Fruit fly (Drosophila melanogaster): ENCODE results near the gene CG31268.

Gene CG31268

dm6 chr3R:17052465-17053149, 21.0 kb downstream of the CG31268 start:
- peak; percentile 70 for TF ChIP-seq Smox (GFP tag; optimal IDR thresholded peaks at IDR 0.05)
- TF ChIP-seq Sox14 (GFP tag; optimal IDR thresholded peaks at IDR 0.05), result peak; percentile 63
- TF ChIP-seq CG6854 (GFP tag; optimal IDR thresholded peaks at IDR 0.05), result peak; percentile 68
- TF ChIP-seq net (GFP tag; optimal IDR thresholded peaks at IDR 0.05), result peak; percentile 62
- TF ChIP-seq CG9139 (GFP tag; optimal IDR thresholded peaks at IDR 0.05), result peak; percentile 72
- TF ChIP-seq CG8119 (GFP tag; IDR thresholded peaks at IDR 0.05), result peak; percentile 64
- peak; percentile 45 for TF ChIP-seq CG8319 (GFP tag; optimal IDR thresholded peaks at IDR 0.05)
- TF ChIP-seq CG15336 (GFP tag; IDR thresholded peaks at IDR 0.05), result peak; percentile 34; the same call in 1 of the 2 replicates
- peak; percentile 61 for TF ChIP-seq CG11762 (GFP tag; optimal IDR thresholded peaks at IDR 0.05; ENCODE audit: insufficient read depth)
- TF ChIP-seq ss (GFP tag; optimal IDR thresholded peaks at IDR 0.05), result peak; percentile 88 to 89
- TF ChIP-seq CG11294 (GFP tag; IDR thresholded peaks at IDR 0.05), result no peak
- peak; percentile 78 for TF ChIP-seq spab (GFP tag; optimal IDR thresholded peaks at IDR 0.05)
- TF ChIP-seq CG3919 (GFP tag; optimal IDR thresholded peaks at IDR 0.05), result peak; percentile 79
- TF ChIP-seq Hr38 (GFP tag; optimal IDR thresholded peaks at IDR 0.05), result no peak
- peak; percentile 26 for TF ChIP-seq CG4318 (GFP tag; optimal IDR thresholded peaks at IDR 0.05)
- peak; percentile 89 for TF ChIP-seq CG6808 (GFP tag; optimal IDR thresholded peaks at IDR 0.05)
- peak; percentile 71 for TF ChIP-seq CG8632 (GFP tag; optimal IDR thresholded peaks at IDR 0.05)
- peak; percentile 63 for TF ChIP-seq acj6 (GFP tag; optimal IDR thresholded peaks at IDR 0.05)
- TF ChIP-seq achi (GFP tag; optimal IDR thresholded peaks at IDR 0.05), result peak; percentile 80
- TF ChIP-seq CG7368 (GFP tag; optimal IDR thresholded peaks at IDR 0.05), result peak; percentile 50
- peak; percentile 61 for TF ChIP-seq lz (GFP tag; optimal IDR thresholded peaks at IDR 0.05)
- peak; percentile 62 for TF ChIP-seq cyc (GFP tag; optimal IDR thresholded peaks at IDR 0.05)
- TF ChIP-seq Eip93F (GFP tag; optimal IDR thresholded peaks at IDR 0.05), result peak; percentile 48
- TF ChIP-seq CG10631 (GFP tag; optimal IDR thresholded peaks at IDR 0.05), result peak; percentile 74
- peak; percentile 87 for TF ChIP-seq fd59A (GFP tag; optimal IDR thresholded peaks at IDR 0.05)
- TF ChIP-seq Eip78C (GFP tag), result peak; percentile 96
- peak; percentile 75 for TF ChIP-seq pdm3 (GFP tag; optimal IDR thresholded peaks at IDR 0.05)
- TF ChIP-seq eg (GFP tag; IDR thresholded peaks at IDR 0.05), result 0 out of 3 replicates have a peak, but pooled peaks have one; percentile 9
- TF ChIP-seq CG1621 (tag; optimal IDR thresholded peaks at IDR 0.05), result peak; percentile 77
- peak; percentile 57; the same call in 2 of the 3 replicates for TF ChIP-seq CG6163 (GFP tag; IDR thresholded peaks at IDR 0.05)
- TF ChIP-seq topi (GFP tag; optimal IDR thresholded peaks at IDR 0.05), result peak; percentile 68
- TF ChIP-seq CG3032 (tag; optimal IDR thresholded peaks at IDR 0.05), result peak; percentile 90
- TF ChIP-seq Blimp-1 (GFP tag; optimal IDR thresholded peaks at IDR 0.05), result peak; percentile 43
- TF ChIP-seq dsx (GFP tag; optimal IDR thresholded peaks at IDR 0.05; ENCODE audit: poor library complexity, severe bottlenecking), result peak; percentile 88
- TF ChIP-seq Lpt (GFP tag; optimal IDR thresholded peaks at IDR 0.05), result peak; percentile 57
- peak; percentile 70 for TF ChIP-seq vri (GFP tag; optimal IDR thresholded peaks at IDR 0.05)
- peak; percentile 18 for TF ChIP-seq dac (GFP tag; optimal IDR thresholded peaks at IDR 0.05)
- TF ChIP-seq Sox102F (GFP tag; optimal IDR thresholded peaks at IDR 0.05), result peak; percentile 79
- peak; percentile 35; the same call in 1 of the 2 replicates for TF ChIP-seq Gug (GFP tag; IDR thresholded peaks at IDR 0.05)
- peak; percentile 71 for TF ChIP-seq CG16779 (tag; optimal IDR thresholded peaks at IDR 0.05)
- peak; percentile 49 for TF ChIP-seq Hr39 (GFP tag; optimal IDR thresholded peaks at IDR 0.05)
- peak; percentile 47 for TF ChIP-seq CG31627 (GFP tag; optimal IDR thresholded peaks at IDR 0.05)
- TF ChIP-seq CG10669 (GFP tag; optimal IDR thresholded peaks at IDR 0.05), result peak; percentile 84
- TF ChIP-seq CG34406 (GFP tag; optimal IDR thresholded peaks at IDR 0.05), result peak; percentile 67
- TF ChIP-seq Met (GFP tag; optimal IDR thresholded peaks at IDR 0.05), result peak; percentile 82
- TF ChIP-seq Eip75B (GFP tag; optimal IDR thresholded peaks at IDR 0.05), result peak; percentile 79
- peak; percentile 73 to 75 for TF ChIP-seq salr (GFP tag; optimal IDR thresholded peaks at IDR 0.05)
- TF ChIP-seq esn (GFP tag; optimal IDR thresholded peaks at IDR 0.05), result peak; percentile 78
- peak; percentile 76 for TF ChIP-seq CG6792 (GFP tag; optimal IDR thresholded peaks at IDR 0.05)
- peak; percentile 17 for TF ChIP-seq Ets21C (GFP tag; optimal IDR thresholded peaks at IDR 0.05)

Measured in whole organism, prepupa.